Worm (Caenorhabditis elegans) whole organism, early embryonic: ENCODE results near the gene F55C12.4.

Source experiments
- B0310.2 ChIP-seq: sonication (generic microtip); optimal IDR thresholded peaks from 2 replicates; lab custom pipeline; 2016; ENCODE audit warnings: mild to moderate bottlenecking, missing genetic modification characterization, missing compliant biosample characterization
- F13C5.2 ChIP-seq: sonication (generic microtip); optimal IDR thresholded peaks from 2 replicates; lab custom pipeline; 2017; ENCODE audit warnings: mild to moderate bottlenecking, missing genetic modification characterization, inconsistent platforms, missing compliant biosample characterization
- aly-1 ChIP-seq: sonication (generic microtip); optimal IDR thresholded peaks from 2 replicates; lab custom pipeline; 2016; ENCODE audit warnings: missing genetic modification characterization, missing compliant biosample characterization
- ama-1 ChIP-seq: fragments of 150-350 bp; optimal IDR thresholded peaks from 2 replicates; lab custom pipeline; 2014
- ceh-13 ChIP-seq: fragments of 200-800 bp; sonication (Bioruptor generic); optimal IDR thresholded peaks from 2 replicates; lab custom pipeline; 2018; ENCODE audit warnings: mild to moderate bottlenecking, missing genetic modification characterization, missing compliant biosample characterization
- ceh-36 ChIP-seq: sonication (generic microtip); optimal IDR thresholded peaks from 2 replicates; lab custom pipeline; 2016; ENCODE audit warnings: missing genetic modification characterization, inconsistent platforms, missing compliant biosample characterization
- ets-7 ChIP-seq: sonication (generic microtip); optimal IDR thresholded peaks from 2 replicates; lab custom pipeline; 2016; ENCODE audit warnings: missing genotype, missing genetic modification characterization, missing compliant biosample characterization
- flt-1 ChIP-seq: fragments of 200-800 bp; sonication (Bioruptor generic); IDR thresholded peaks from 2 replicates; pipeline ENCODE4 v1.3.6; 2022; ENCODE audit warnings: missing genetic modification characterization, missing compliant biosample characterization
- hmbx-1 ChIP-seq: sonication (generic microtip); optimal IDR thresholded peaks from 2 replicates; lab custom pipeline; 2016; ENCODE audit warnings: mild to moderate bottlenecking, missing genetic modification characterization, missing compliant biosample characterization
- hmg-4 ChIP-seq: fragments of 200-800 bp; sonication (Bioruptor generic); optimal IDR thresholded peaks from 2 replicates; lab custom pipeline; 2018; ENCODE audit warnings: mild to moderate bottlenecking, missing genetic modification characterization, missing compliant biosample characterization
- hnd-1 ChIP-seq: sonication (generic microtip); optimal IDR thresholded peaks from 2 replicates; lab custom pipeline; 2016; ENCODE audit warnings: missing genetic modification characterization, missing compliant biosample characterization
- pes-1 ChIP-seq: fragments of 200-800 bp; sonication (Bioruptor generic); IDR thresholded peaks from 2 replicates; pipeline ENCODE4 v1.3.6; 2022; ENCODE audit warnings: missing genetic modification reagents, missing genetic modification characterization, missing compliant biosample characterization
- scrt-1 ChIP-seq: fragments of 200-800 bp; sonication (Bioruptor generic); IDR thresholded peaks from 2 replicates; pipeline ENCODE4 v1.3.6; 2022; ENCODE audit warnings: missing genetic modification characterization, missing compliant biosample characterization
- sea-1 ChIP-seq: fragments of 200-800 bp; sonication (Bioruptor generic); conservative IDR thresholded peaks from 2 replicates; pipeline ENCODE4 v1.3.6; 2022; ENCODE audit warnings: missing genetic modification characterization, missing compliant biosample characterization
- tbx-11 ChIP-seq: fragments of 200-800 bp; sonication (Bioruptor generic); IDR thresholded peaks from 2 replicates; pipeline ENCODE4 v1.3.6; 2022; ENCODE audit warnings: missing genetic modification characterization, missing compliant biosample characterization
- tbx-37 ChIP-seq: fragments of 200-800 bp; sonication (Bioruptor generic); conservative IDR thresholded peaks from 2 replicates; pipeline ENCODE4 v1.3.6; 2022; ENCODE audit warnings: missing genetic modification reagents, missing genetic modification characterization, missing compliant biosample characterization
- tra-4 ChIP-seq: sonication (generic microtip); optimal IDR thresholded peaks from 2 replicates; lab custom pipeline; 2017; ENCODE audit warnings: missing genetic modification characterization, missing compliant biosample characterization

F55C12.4 gene

DNA sequence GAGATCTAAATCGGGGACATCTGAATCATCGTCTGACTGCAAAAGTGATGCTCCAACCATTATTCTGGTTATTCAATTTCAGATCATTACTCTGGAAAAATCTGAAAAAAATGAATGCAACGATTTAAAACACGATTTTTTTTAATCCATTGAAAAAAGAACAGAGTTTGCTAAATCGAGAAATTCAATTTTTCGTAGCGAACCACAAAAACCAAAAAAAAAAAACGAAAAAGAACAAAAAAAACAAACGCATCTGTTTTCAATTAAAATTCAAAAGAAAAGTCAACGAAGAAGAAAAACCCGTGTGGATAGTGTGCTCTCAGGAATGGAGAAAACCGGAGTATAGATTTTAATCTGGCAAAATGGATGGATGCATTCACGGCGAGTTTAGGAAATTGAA, at the start of gene F55C12.4:
Gene F55C12.4 (minus strand): TSS at position 101 of the 400 bp plus-strand sequence.
- no peak for TF ChIP-seq ama-1
- no peak for TF ChIP-seq ceh-13 (GFP tag; lab: Kevin White, UChicago)
- TF ChIP-seq tra-4 = no peak
- no peak for TF ChIP-seq hmg-4 (GFP tag; lab: Kevin White, UChicago)
- no peak for TF ChIP-seq hnd-1
- TF ChIP-seq tbx-11 (GFP tag; lab: Robert Waterston, UW) = no peak
- TF ChIP-seq tbx-37 = no peak
- no peak for TF ChIP-seq aly-1
- TF ChIP-seq ceh-36 (tag; lab: Kevin White, UChicago) = no peak
- TF ChIP-seq hmbx-1 (tag; lab: Kevin White, UChicago) = no peak
- no peak for TF ChIP-seq sea-1 (GFP tag; lab: Robert Waterston, UW)
- TF ChIP-seq F13C5.2 = no peak
- no peak for TF ChIP-seq B0310.2 (tag; lab: Kevin White, UChicago)
- no peak for TF ChIP-seq pes-1 (GFP tag; lab: Robert Waterston, UW)
- no peak for TF ChIP-seq ets-7 (tag; lab: Kevin White, UChicago)
- no peak for TF ChIP-seq flt-1 (GFP tag; lab: Robert Waterston, UW)
- no peak for TF ChIP-seq scrt-1

DNA sequence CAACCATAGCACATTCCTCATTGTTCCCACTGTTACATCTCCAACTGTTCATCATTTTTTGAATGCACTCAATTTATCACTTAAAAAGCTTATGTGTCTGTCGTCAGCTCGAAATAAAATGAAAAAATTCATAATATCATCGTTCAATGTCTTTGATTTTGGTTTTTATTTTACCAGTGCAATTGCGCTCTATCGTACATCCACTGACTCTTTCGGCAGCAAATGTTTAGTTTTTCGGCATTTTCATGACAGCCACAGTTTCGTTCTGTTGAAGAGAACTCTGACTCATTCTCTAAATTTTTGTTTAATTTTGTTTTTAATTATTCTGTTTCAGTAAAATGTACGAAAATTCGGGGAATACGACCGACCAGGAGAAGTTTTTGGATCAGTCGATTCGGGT, 49.3 kb upstream of the F55C12.4 start, which contains the start of gene vps-35:
Gene vps-35 (plus strand): TSS at position 335 of the 400 bp plus-strand sequence.
- TF ChIP-seq ets-7 (tag; lab: Kevin White, UChicago) (no peak), tbx-11 (GFP tag; lab: Robert Waterston, UW) (no peak), aly-1 (no peak), tra-4 (no peak), sea-1 (GFP tag; lab: Robert Waterston, UW) (no peak), ceh-36 (tag; lab: Kevin White, UChicago) (no peak), hmbx-1 (tag; lab: Kevin White, UChicago) (no peak), scrt-1 (no peak), ama-1 (no peak), F13C5.2 (no peak), hnd-1 (no peak), pes-1 (GFP tag; lab: Robert Waterston, UW) (no peak), flt-1 (GFP tag; lab: Robert Waterston, UW) (no peak), B0310.2 (tag; lab: Kevin White, UChicago) (no peak), tbx-37 (no peak), ceh-13 (GFP tag; lab: Kevin White, UChicago) (no peak)

DNA sequence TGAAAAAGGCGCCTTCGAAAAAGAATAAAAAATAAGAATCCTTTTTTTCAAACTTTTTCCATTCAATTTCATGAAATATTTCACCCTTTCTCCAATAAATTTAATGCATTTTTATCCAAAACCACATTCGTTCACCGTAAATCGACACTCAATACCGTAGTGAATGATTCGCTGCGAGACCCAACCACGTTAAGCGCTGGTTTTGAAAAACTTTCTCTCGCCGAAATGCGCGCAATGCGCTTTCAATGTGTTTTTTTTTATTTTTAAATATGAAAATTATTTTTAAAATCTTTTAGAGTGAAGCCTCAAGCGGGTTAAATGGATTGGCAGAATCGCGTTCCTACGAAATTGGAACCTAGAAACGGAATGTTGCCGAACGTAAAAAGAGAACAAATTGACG, 48.1 kb upstream of the F55C12.4 start, which contains the start of gene F59G1.8:
Gene F59G1.8 (plus strand): TSS at position 293 of the 400 bp plus-strand sequence.
- TF ChIP-seq pes-1 (GFP tag; lab: Robert Waterston, UW) = no peak
- no peak for TF ChIP-seq ceh-13 (GFP tag; lab: Kevin White, UChicago)
- TF ChIP-seq hnd-1 = no peak
- TF ChIP-seq sea-1 (GFP tag; lab: Robert Waterston, UW) = no peak
- TF ChIP-seq hmg-4 (GFP tag; lab: Kevin White, UChicago) = no peak
- no peak for TF ChIP-seq tbx-11 (GFP tag; lab: Robert Waterston, UW)
- TF ChIP-seq tbx-37 = no peak
- no peak for TF ChIP-seq ceh-36 (tag; lab: Kevin White, UChicago)
- TF ChIP-seq ama-1 = no peak
- TF ChIP-seq F13C5.2 = no peak
- TF ChIP-seq scrt-1 = no peak

DNA sequence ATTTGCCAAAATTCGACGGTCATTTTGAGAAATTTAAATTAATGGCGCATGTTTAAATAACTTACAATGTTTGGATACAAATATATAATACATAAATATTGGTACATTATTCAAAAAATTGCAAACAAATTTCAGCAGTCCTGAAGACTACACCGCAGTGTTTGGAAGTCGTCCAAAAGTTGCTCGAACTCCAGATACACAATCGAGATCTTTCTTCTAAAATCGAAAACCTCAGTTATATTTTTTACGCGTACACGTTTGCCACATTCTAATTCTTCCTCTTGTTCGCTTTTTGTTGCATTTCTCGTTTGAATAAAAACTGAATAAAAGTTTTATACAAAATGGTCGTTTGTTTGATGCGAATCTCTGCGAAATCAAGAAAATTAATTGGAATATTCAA, 46.0 kb upstream of the F55C12.4 start, which contains the start of gene tsp-18:
Gene tsp-18 (plus strand): TSS at position 301 of the 400 bp plus-strand sequence.
- TF ChIP-seq F13C5.2 (no peak), tbx-11 (GFP tag; lab: Robert Waterston, UW) (no peak), ceh-13 (GFP tag; lab: Kevin White, UChicago) (no peak), ceh-36 (tag; lab: Kevin White, UChicago) (no peak), tra-4 (no peak), hmg-4 (GFP tag; lab: Kevin White, UChicago) (no peak), aly-1 (no peak), hmbx-1 (tag; lab: Kevin White, UChicago) (no peak), pes-1 (GFP tag; lab: Robert Waterston, UW) (no peak), sea-1 (GFP tag; lab: Robert Waterston, UW) (no peak), B0310.2 (tag; lab: Kevin White, UChicago) (no peak), scrt-1 (no peak), hnd-1 (no peak), ets-7 (tag; lab: Kevin White, UChicago) (no peak), flt-1 (GFP tag; lab: Robert Waterston, UW) (no peak), tbx-37 (no peak), ama-1 (no peak)

DNA sequence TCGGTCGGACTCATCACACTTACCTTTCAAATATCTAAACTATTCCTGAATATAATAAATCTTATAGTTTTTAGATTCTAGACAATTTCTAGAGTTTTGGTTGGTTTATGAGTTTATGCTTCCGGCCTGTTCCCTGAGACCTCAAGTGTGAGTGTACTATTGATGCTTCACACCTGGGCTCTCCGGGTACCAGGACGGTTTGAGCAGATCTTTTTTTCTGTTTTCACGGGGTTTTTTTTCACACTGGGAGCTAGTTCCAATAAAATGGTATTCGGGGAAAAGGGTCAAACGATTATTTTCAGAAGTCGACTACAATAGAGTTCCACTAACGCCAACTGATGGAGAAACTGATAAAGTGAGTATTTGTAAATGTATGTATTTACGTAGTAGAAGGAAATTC, 43.9 kb upstream of the F55C12.4 start:
- no peak for TF ChIP-seq hmg-4 (GFP tag; lab: Kevin White, UChicago)
- TF ChIP-seq tbx-37 = no peak

DNA sequence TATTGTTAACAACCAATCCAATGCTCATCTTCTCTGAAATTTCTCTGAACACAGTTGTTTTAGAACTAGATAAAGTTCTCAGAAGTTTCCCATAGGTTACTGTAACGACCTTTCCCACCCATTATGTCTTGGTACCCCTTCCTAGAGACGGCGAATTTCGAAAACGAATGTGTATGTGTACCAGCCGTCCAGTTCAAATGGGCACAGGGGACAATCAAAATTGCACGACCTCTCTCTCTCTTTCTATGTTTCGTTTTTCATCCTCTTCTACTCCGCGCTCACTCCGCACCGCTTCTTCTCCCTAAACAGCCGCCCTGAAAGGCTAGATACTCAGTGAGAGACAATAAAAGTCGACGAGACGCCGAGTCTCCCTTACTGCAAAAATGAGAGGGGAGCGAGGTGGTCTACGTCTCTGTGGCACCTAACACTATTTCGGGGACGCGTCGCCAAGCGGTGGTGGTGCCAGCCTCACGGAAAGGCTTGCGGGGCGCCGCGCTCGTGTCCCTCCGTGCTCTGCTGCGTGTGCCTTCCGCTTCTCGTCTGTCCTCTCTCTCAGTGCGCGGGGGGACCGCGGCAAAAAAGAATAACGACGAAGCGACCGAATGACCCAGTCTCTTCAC, 43.3 kb upstream of the F55C12.4 start:
- peak; percentile 34 for TF ChIP-seq aly-1
- no peak for TF ChIP-seq B0310.2 (tag; lab: Kevin White, UChicago)
- no peak for TF ChIP-seq flt-1 (GFP tag; lab: Robert Waterston, UW)
- no peak for TF ChIP-seq ceh-36 (tag; lab: Kevin White, UChicago)
- TF ChIP-seq tbx-11 (GFP tag; lab: Robert Waterston, UW) = no peak
- no peak for TF ChIP-seq pes-1 (GFP tag; lab: Robert Waterston, UW)

DNA sequence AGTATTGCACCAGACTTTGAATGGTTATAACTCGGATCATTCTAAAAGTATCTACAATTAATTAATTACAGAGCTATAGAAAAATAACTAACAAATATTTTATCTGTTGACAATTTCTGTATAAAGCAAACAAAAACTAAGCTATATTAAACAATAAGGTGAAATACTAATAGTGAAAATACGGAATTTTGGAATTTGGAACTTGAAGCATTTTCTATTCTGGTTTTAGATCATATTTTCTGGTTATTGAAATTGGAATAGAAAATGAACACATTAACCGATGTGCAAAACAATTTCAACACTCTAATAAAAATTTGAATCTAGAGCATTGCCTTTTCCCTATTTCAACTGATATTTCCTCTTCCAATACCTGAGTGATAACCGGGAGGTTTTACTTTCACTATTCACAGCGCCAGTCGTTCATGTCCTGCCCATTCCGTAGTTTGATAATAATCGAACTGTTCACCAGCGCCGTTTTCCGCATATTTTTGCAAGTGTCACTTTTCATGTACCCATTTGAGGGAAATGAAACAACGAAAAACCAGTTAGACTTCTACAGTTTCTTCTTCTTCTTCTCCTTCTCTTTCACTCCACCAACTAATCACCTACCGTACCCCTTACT, 41.8 kb upstream of the F55C12.4 start:
- TF ChIP-seq hmbx-1 (tag; lab: Kevin White, UChicago) = no peak

DNA sequence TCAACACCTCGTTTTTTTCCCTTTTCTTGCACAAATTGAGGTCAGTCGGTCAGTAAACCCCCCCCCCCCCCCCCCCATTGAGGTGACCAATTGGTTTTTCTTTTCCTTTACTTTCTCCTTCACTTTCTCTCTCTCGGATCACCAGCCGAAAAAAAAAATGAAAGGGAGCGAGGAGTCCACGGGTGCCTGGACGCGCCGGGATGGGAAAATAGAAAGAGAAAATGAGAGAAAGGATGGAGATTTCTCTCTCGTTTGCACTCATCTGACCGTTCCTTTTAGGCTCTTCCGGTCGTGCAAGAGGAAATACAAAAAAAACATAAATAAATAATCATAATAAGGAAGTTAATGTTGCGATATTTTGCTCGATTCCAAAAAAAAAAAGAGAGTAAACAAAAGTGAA, 40.9 kb upstream of the F55C12.4 start:
- TF ChIP-seq ets-7 (tag; lab: Kevin White, UChicago) = no peak
- no peak for TF ChIP-seq tbx-37
- no peak for TF ChIP-seq ceh-36 (tag; lab: Kevin White, UChicago)
- no peak for TF ChIP-seq ama-1
- no peak for TF ChIP-seq sea-1 (GFP tag; lab: Robert Waterston, UW)
- no peak for TF ChIP-seq aly-1
- TF ChIP-seq hmg-4 (GFP tag; lab: Kevin White, UChicago) = no peak
- no peak for TF ChIP-seq B0310.2 (tag; lab: Kevin White, UChicago)
- no peak for TF ChIP-seq flt-1 (GFP tag; lab: Robert Waterston, UW)
